Worm (Caenorhabditis elegans): ENCODE data around the gene clec-59.

- TF ChIP-seq nhr-77 (tag; optimal IDR thresholded peaks at IDR 0.05) (no peak), sea-2 (GFP tag; optimal IDR thresholded peaks at IDR 0.05) (no peak), elt-2 (tag; optimal IDR thresholded peaks at IDR 0.05) (no peak), fkh-10 (GFP tag; optimal IDR thresholded peaks at IDR 0.05) (no peak), zag-1 (tag; optimal IDR thresholded peaks at IDR 0.05) (no peak)
Measured at ce11 chrII:10494467-10494866, 15.2 kb upstream of the clec-59 start, which contains the start of gene ZK666.14.

Measured in whole organism, L3 larva.